Worm (Caenorhabditis elegans) whole organism, L3 larva: ENCODE measurements around the gene mtm-6.

Experiments
- ceh-82 ChIP-seq: fragments of 150-350 bp; optimal IDR thresholded peaks from 2 replicates; lab custom pipeline; 2014; ENCODE audit warnings: missing biosample characterization, missing genetic modification characterization
- egl-27 ChIP-seq: sonication (generic microtip); optimal IDR thresholded peaks from 4 replicates; lab custom pipeline; 2017; ENCODE audit warnings: missing biosample characterization, missing genetic modification reagents, missing genetic modification characterization
- elt-2 ChIP-seq: sonication (generic microtip); optimal IDR thresholded peaks from 2 replicates; lab custom pipeline; 2016; ENCODE audit warnings: missing genetic modification reagents, mild to moderate bottlenecking, missing genetic modification characterization, missing compliant biosample characterization
- elt-3 ChIP-seq, 3 experiments: fragments of 150-350 bp in 1 of 3; sonication (generic microtip) in 2 of 3; optimal IDR thresholded peaks; 2 replicates in 2 of 3; 4 replicates in 1 of 3; lab custom pipeline; 2014 to 2017; ENCODE audit warnings: missing biosample characterization in 3 of 3, missing genetic modification characterization in 3 of 3
- nhr-11 ChIP-seq: fragments of 150-350 bp; optimal IDR thresholded peaks from 2 replicates; lab custom pipeline; 2014; ENCODE audit warnings: missing biosample characterization, missing genetic modification characterization
- nhr-12 ChIP-seq: fragments of 150-350 bp; optimal IDR thresholded peaks from 2 replicates; lab custom pipeline; 2014; ENCODE audit warnings: missing biosample characterization, missing genetic modification characterization
- nhr-76 ChIP-seq: fragments of 150-350 bp; sonication (generic microtip); optimal IDR thresholded peaks from 5 replicates; lab custom pipeline; 2014; ENCODE audit warnings: missing biosample characterization, missing genetic modification characterization
- snpc-4 ChIP-seq: fragments of 150-350 bp; optimal IDR thresholded peaks from 2 replicates; lab custom pipeline; 2014; ENCODE audit warnings: missing biosample characterization, missing genetic modification characterization

DNA sequence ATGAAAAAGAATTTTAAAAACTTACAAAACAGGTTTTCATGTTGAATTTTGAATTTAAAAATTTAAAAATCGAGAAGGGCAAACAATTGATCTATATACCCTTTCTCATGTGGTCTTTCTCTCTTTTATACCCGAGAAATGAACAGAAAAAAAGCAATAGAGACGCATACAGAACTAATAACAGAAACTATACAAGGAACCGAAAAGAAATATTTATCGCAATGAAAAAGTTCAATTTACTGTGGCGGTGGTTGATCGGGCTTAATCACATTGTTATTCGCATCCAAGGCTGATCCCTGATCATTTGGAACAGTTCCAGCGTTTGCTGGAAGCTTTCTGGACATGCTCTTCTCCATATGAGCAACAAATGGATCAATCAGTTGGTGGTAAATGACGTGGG, 31.4 kb downstream of the mtm-6 start, which contains the start of gene T03F6.10:
- TF ChIP-seq nhr-11 (no peak), elt-2 (tag; lab: Kevin White, UChicago) (no peak), egl-27 (no peak), nhr-76 (no peak), nhr-12 (no peak), snpc-4 (no peak), ceh-82 (tag; lab: Kevin White, UChicago) (no peak), elt-3 (tag; optimal IDR thresholded peaks at IDR 0.05; lab: Kevin White, UChicago) (no peak)
